Worm (Caenorhabditis elegans) whole organism, young adult: Measurements from ENCODE around the gene C39B10.4.

Experiments
- B0019.2 ChIP-seq: fragments of 200-800 bp; sonication (Bioruptor generic); conservative IDR thresholded peaks from 2 replicates; pipeline ENCODE4 v1.3.6; 2022; ENCODE audit warnings: missing genetic modification reagents, missing genetic modification characterization, missing compliant biosample characterization
- C06A6.2 ChIP-seq: fragments of 200-800 bp; sonication (Bioruptor generic); conservative IDR thresholded peaks from 2 replicates; pipeline ENCODE4 v1.3.6; 2022; ENCODE audit warnings: missing genetic modification characterization, missing compliant biosample characterization
- F10E7.11 ChIP-seq: sonication (generic microtip); optimal IDR thresholded peaks from 2 replicates; lab custom pipeline; 2017; ENCODE audit warnings: mild to moderate bottlenecking, missing genetic modification characterization, moderate library complexity, missing compliant biosample characterization
- F23B12.7 ChIP-seq: sonication (generic microtip); optimal IDR thresholded peaks from 2 replicates; lab custom pipeline; 2017; ENCODE audit warnings: missing genetic modification characterization, mild to moderate bottlenecking, missing compliant biosample characterization, antibody characterized with exemption, moderate library complexity; ENCODE audit not compliant: insufficient read depth
- F49E8.2 ChIP-seq: sonication (generic microtip); optimal IDR thresholded peaks from 3 replicates; lab custom pipeline; 2017; ENCODE audit warnings: missing genetic modification characterization, mild to moderate bottlenecking, missing compliant biosample characterization, antibody characterized with exemption, moderate library complexity; ENCODE audit not compliant: insufficient read depth
- T26A5.8 ChIP-seq: sonication (generic microtip); optimal IDR thresholded peaks from 2 replicates; lab custom pipeline; 2016; ENCODE audit warnings: missing genetic modification characterization, missing compliant biosample characterization
- Y79H2A.3 ChIP-seq: fragments of 200-800 bp; sonication (Bioruptor generic); conservative IDR thresholded peaks from 2 replicates; pipeline ENCODE4 v1.3.6; 2022; ENCODE audit warnings: missing genetic modification reagents, missing genetic modification characterization, missing compliant biosample characterization
- ama-1 ChIP-seq, 3 experiments: fragments of 150-350 bp in 1 of 3; sonication (generic microtip) in 2 of 3; optimal IDR thresholded peaks; 2 replicates each; lab custom pipeline; 2014 to 2018; ENCODE audit warnings: missing biosample characterization in 2 of 3, missing genetic modification characterization in 2 of 3, missing genetic modification reagents in 2 of 3
- athp-1 ChIP-seq: sonication (generic microtip); optimal IDR thresholded peaks from 2 replicates; lab custom pipeline; 2017; ENCODE audit warnings: mild to moderate bottlenecking, missing genetic modification characterization, missing compliant biosample characterization
- attf-6 ChIP-seq: fragments of 200-800 bp; sonication (Bioruptor generic); IDR thresholded peaks from 2 replicates; pipeline ENCODE4 v1.3.6; 2022; ENCODE audit warnings: missing genetic modification reagents, missing genetic modification characterization, missing compliant biosample characterization
- ccch-3 ChIP-seq: fragments of 200-800 bp; sonication (Bioruptor generic); optimal IDR thresholded peaks from 2 replicates; lab custom pipeline; 2018; ENCODE audit warnings: mild to moderate bottlenecking, missing genetic modification characterization, missing compliant biosample characterization
- ceh-100 ChIP-seq: fragments of 200-800 bp; sonication (Bioruptor generic); IDR thresholded peaks from 2 replicates; pipeline ENCODE4 v1.3.6; 2022; ENCODE audit warnings: missing genetic modification reagents, missing genetic modification characterization, missing compliant biosample characterization
- ceh-27 ChIP-seq: fragments of 200-800 bp; sonication (Bioruptor generic); optimal IDR thresholded peaks from 2 replicates; lab custom pipeline; 2018; ENCODE audit warnings: mild to moderate bottlenecking, missing genetic modification characterization, moderate library complexity, missing compliant biosample characterization
- ceh-40 ChIP-seq: fragments of 200-800 bp; sonication (Bioruptor generic); IDR thresholded peaks from 2 replicates; pipeline ENCODE4 v1.3.6; 2022; ENCODE audit warnings: missing genetic modification characterization, missing compliant biosample characterization
- ceh-79 ChIP-seq: sonication (generic microtip); optimal IDR thresholded peaks from 2 replicates; lab custom pipeline; 2017; ENCODE audit warnings: mild to moderate bottlenecking, missing genetic modification characterization, missing compliant biosample characterization
- die-1 ChIP-seq: sonication (generic microtip); optimal IDR thresholded peaks from 2 replicates; lab custom pipeline; 2016; ENCODE audit warnings: missing genotype, mild to moderate bottlenecking, missing genetic modification characterization, missing compliant biosample characterization
- dpff-1 ChIP-seq: sonication (generic microtip); optimal IDR thresholded peaks from 2 replicates; lab custom pipeline; 2017; ENCODE audit warnings: mild to moderate bottlenecking, missing genetic modification characterization, missing compliant biosample characterization
- efl-1 ChIP-seq: fragments of 150-350 bp; optimal IDR thresholded peaks from 2 replicates; lab custom pipeline; 2014; ENCODE audit warnings: missing biosample characterization, missing genetic modification reagents, missing genetic modification characterization
- ekl-4 ChIP-seq: fragments of 200-800 bp; sonication (Bioruptor generic); IDR thresholded peaks from 2 replicates; pipeline ENCODE4 v1.3.6; 2022; ENCODE audit warnings: missing genetic modification reagents, missing genetic modification characterization, missing compliant biosample characterization
- him-1 ChIP-seq: sonication (generic microtip); optimal IDR thresholded peaks from 2 replicates; lab custom pipeline; 2016; ENCODE audit warnings: missing genotype, missing genetic modification reagents, missing genetic modification characterization, missing compliant biosample characterization
- hlh-12 ChIP-seq: sonication (generic microtip); optimal IDR thresholded peaks from 2 replicates; lab custom pipeline; 2016; ENCODE audit warnings: missing genetic modification characterization, missing compliant biosample characterization
- hrde-1 ChIP-seq: sonication (generic microtip); optimal IDR thresholded peaks from 2 replicates; lab custom pipeline; 2016; ENCODE audit warnings: missing genetic modification characterization, mild to moderate bottlenecking, missing compliant biosample characterization, moderate library complexity, missing genotype, missing genetic modification reagents, borderline replicate concordance
- let-526 ChIP-seq: fragments of 200-800 bp; sonication (Bioruptor generic); IDR thresholded peaks from 2 replicates; pipeline ENCODE4 v1.3.6; 2022; ENCODE audit warnings: missing genetic modification reagents, missing genetic modification characterization, missing compliant biosample characterization
- lin-35 ChIP-seq, 3 experiments: fragments of 150-350 bp in 2 of 3; sonication (generic microtip) in 1 of 3; optimal IDR thresholded peaks; 2 replicates each; lab custom pipeline; 2014 to 2018; ENCODE audit warnings: missing biosample characterization in 3 of 3, missing genetic modification characterization in 3 of 3, missing genetic modification reagents in 3 of 3
- lin-40 ChIP-seq: sonication (generic microtip); optimal IDR thresholded peaks from 2 replicates; lab custom pipeline; 2016; ENCODE audit warnings: missing genetic modification characterization, mild to moderate bottlenecking, missing compliant biosample characterization, missing genotype, missing genetic modification reagents
- lin-54 ChIP-seq: fragments of 200-800 bp; sonication (Bioruptor generic); optimal IDR thresholded peaks from 2 replicates; lab custom pipeline; 2018; ENCODE audit warnings: mild to moderate bottlenecking, missing genetic modification characterization, missing compliant biosample characterization
- madf-10 ChIP-seq: sonication (generic microtip); optimal IDR thresholded peaks from 2 replicates; lab custom pipeline; 2016; ENCODE audit warnings: mild to moderate bottlenecking, missing genetic modification characterization, missing compliant biosample characterization
- madf-8 ChIP-seq: fragments of 200-800 bp; sonication (Bioruptor generic); conservative IDR thresholded peaks from 2 replicates; pipeline ENCODE4 v1.3.6; 2022; ENCODE audit warnings: missing genetic modification reagents, missing genetic modification characterization, missing compliant biosample characterization
- mcd-1 ChIP-seq: fragments of 200-800 bp; sonication (Bioruptor generic); IDR thresholded peaks from 2 replicates; pipeline ENCODE4 v1.3.6; 2022; ENCODE audit warnings: missing genetic modification reagents, missing genetic modification characterization, missing compliant biosample characterization
- mes-4 ChIP-seq: sonication (generic microtip); optimal IDR thresholded peaks from 2 replicates; lab custom pipeline; 2016; ENCODE audit warnings: missing genotype, missing genetic modification characterization, missing compliant biosample characterization
- nhr-80 ChIP-seq: sonication (generic microtip); optimal IDR thresholded peaks from 2 replicates; lab custom pipeline; 2016; ENCODE audit warnings: missing genetic modification characterization, missing compliant biosample characterization
- rcor-1 ChIP-seq: fragments of 200-800 bp; sonication (Bioruptor generic); IDR thresholded peaks from 2 replicates; pipeline ENCODE4 v1.3.6; 2022; ENCODE audit warnings: missing genetic modification reagents, missing genetic modification characterization, missing compliant biosample characterization
- rec-8 ChIP-seq, 2 experiments: sonication (generic microtip); optimal IDR thresholded peaks; 2 replicates each; lab custom pipeline; 2016; ENCODE audit warnings: mild to moderate bottlenecking in 2 of 2, missing genetic modification characterization in 2 of 2, missing genetic modification reagents in 2 of 2, missing genotype in 2 of 2, missing biosample characterization in 1 of 2, missing compliant biosample characterization in 1 of 2, moderate library complexity in 1 of 2
- repo-1 ChIP-seq: sonication (generic microtip); optimal IDR thresholded peaks from 2 replicates; lab custom pipeline; 2017; ENCODE audit warnings: mild to moderate bottlenecking, missing genetic modification characterization, missing compliant biosample characterization
- snpc-4 ChIP-seq, 5 experiments: fragments of 150-350 bp in 1 of 5; sonication (generic microtip) in 4 of 5; optimal IDR thresholded peaks; 2 replicates each; lab custom pipeline; 2014 to 2018; ENCODE audit warnings: missing genetic modification characterization in 5 of 5, missing biosample characterization in 3 of 5, antibody characterized with exemption in 2 of 5, mild to moderate bottlenecking in 2 of 5, missing compliant biosample characterization in 2 of 5, missing genotype in 2 of 5, moderate library complexity in 2 of 5, missing genetic modification reagents in 1 of 5
- sptf-2 ChIP-seq: fragments of 200-800 bp; sonication (Bioruptor generic); optimal IDR thresholded peaks from 2 replicates; lab custom pipeline; 2018; ENCODE audit warnings: mild to moderate bottlenecking, missing genetic modification characterization, missing compliant biosample characterization
- tlf-1 ChIP-seq: fragments of 200-800 bp; sonication (Bioruptor generic); optimal IDR thresholded peaks from 2 replicates; lab custom pipeline; 2018; ENCODE audit warnings: mild to moderate bottlenecking, missing genetic modification characterization, missing compliant biosample characterization
- unc-62 ChIP-seq: fragments of 150-350 bp; optimal IDR thresholded peaks from 2 replicates; lab custom pipeline; 2014; ENCODE audit warnings: missing biosample characterization, missing genetic modification reagents, missing genetic modification characterization
- zfh-2 ChIP-seq: fragments of 200-800 bp; sonication (Bioruptor generic); conservative IDR thresholded peaks from 2 replicates; pipeline ENCODE4 v1.3.6; 2022; ENCODE audit warnings: missing genetic modification reagents, missing genetic modification characterization, missing compliant biosample characterization
- ztf-22 ChIP-seq: fragments of 200-800 bp; sonication (Bioruptor generic); optimal IDR thresholded peaks from 2 replicates; lab custom pipeline; 2018; ENCODE audit warnings: mild to moderate bottlenecking, missing genetic modification characterization, moderate library complexity, missing compliant biosample characterization
- ztf-28 ChIP-seq: fragments of 200-800 bp; sonication (Bioruptor generic); IDR thresholded peaks from 2 replicates; pipeline ENCODE4 v1.3.6; 2022; ENCODE audit warnings: missing genetic modification reagents, missing genetic modification characterization, missing compliant biosample characterization

C39B10.4 gene

DNA sequence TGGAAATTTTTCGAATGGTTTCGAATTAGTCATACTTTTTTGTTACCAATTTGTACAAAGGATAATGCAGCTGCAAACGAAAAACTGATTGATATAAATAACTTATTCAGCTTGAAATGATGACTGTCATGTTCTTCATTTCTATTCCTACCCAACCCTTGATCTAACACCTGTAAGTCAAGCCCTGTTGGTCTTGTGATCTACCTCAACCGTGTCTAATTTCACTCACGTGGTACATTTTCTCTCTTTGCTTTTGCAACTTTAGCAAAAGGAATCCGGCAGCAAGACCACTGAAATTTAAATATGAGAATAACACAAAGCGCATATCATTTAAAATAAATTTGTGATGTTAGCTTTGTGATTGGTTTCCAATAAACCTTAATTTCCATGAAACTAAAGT lies 40.8 kb upstream of the C39B10.4 start:
- TF ChIP-seq lin-54 (GFP tag; lab: Kevin White, UChicago) (no peak), T26A5.8 (tag; lab: Kevin White, UChicago) (no peak), athp-1 (tag; lab: Kevin White, UChicago) (no peak), ama-1 (optimal IDR thresholded peaks at IDR 0.05; lab: Kevin White, UChicago) (no peak), ama-1 (GFP tag; optimal IDR thresholded peaks at IDR 0.05; lab: Kevin White, UChicago) (no peak), efl-1 (GFP tag; lab: Kevin White, UChicago) (no peak), sptf-2 (GFP tag; lab: Kevin White, UChicago) (no peak), ceh-27 (GFP tag; lab: Kevin White, UChicago) (no peak), hlh-12 (tag; lab: Kevin White, UChicago) (no peak), C06A6.2 (GFP tag; lab: Robert Waterston, UW) (no peak), unc-62 (GFP tag; lab: Kevin White, UChicago) (no peak), ekl-4 (GFP tag; lab: Robert Waterston, UW) (no peak), zfh-2 (GFP tag; lab: Robert Waterston, UW) (no peak), rec-8 (tag; optimal IDR thresholded peaks at IDR 0.05; lab: Kevin White, UChicago) (no peak), madf-10 (no peak), repo-1 (no peak), B0019.2 (GFP tag; lab: Robert Waterston, UW) (no peak), ceh-100 (no peak), attf-6 (no peak), nhr-80 (no peak)

DNA sequence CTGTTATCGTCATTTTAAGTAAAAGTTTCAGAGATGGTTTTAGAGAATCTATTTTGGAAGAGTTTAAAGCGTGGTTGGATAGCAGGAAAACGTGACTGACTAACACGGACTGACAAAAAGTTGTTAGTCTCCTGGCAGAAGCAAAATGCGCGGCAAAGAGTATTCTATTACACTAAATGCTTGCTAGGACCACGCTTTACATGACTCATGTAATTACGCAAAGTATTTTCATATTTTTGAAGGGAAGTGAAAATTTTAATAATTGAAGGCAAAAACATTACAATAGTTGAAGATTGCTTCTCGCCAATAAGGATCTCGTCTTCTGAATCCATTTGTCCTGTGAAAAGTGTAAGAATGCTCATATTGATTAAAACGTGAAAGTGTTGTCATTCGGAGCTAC lies 38.6 kb upstream of the C39B10.4 start, which contains the start of gene gur-3:
gur-3 (minus strand) TSS at position 101 of the 400 bp plus-strand sequence.
- TF ChIP-seq rec-8 (tag; optimal IDR thresholded peaks at IDR 0.05; lab: Kevin White, UChicago) (no peak), let-526 (GFP tag; lab: Robert Waterston, UW) (no peak), ceh-79 (no peak), snpc-4 (GFP tag; optimal IDR thresholded peaks at IDR 0.05; lab: Kevin White, UChicago) (no peak), snpc-4 (tag; optimal IDR thresholded peaks at IDR 0.05; lab: Kevin White, UChicago) (no peak), ceh-40 (no peak), athp-1 (tag; lab: Kevin White, UChicago) (no peak)

DNA sequence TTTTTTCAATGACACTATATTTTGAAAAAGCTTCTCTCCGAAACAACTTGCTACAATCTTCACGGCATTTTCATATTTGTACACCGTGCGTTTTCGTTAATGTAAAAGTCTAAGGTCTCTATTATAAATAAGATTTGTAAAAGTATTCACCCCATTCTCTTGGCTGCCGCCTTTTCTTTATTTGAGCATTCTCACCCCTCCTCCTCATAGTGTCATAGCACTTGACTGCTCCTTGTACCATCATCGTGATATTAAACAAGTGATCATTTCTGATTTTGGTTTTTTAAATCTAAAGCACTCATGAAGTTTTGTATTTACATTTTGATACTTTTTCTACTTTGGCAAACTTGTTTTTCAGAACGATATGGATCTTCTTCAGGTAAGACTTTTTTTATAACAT lies 38.0 kb upstream of the C39B10.4 start, which contains the start of gene ZC504.1:
ZC504.1 (plus strand) TSS at position 301 of the 400 bp plus-strand sequence.
- TF ChIP-seq hrde-1 (no peak), die-1 (tag; lab: Kevin White, UChicago) (no peak)

DNA sequence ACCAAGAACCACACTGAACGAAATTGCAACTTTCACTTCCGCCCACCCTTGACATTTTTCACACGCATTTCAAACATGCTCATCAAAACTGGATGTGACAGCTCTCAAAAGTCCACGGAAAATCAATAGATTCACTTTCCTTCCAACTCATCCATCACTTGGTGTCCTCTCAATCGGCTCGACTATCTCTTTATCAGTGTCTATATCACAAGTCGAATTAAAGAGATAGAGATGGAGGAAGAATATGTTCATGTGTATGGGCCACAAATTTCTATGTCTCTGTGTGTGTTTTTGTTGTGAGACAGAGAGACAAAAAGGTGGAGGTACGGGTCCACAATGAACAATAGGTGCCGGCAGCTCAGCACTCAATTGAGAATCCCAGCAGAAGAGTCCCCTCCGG lies 34.3 kb upstream of the C39B10.4 start:
- TF ChIP-seq mcd-1 (GFP tag; lab: Robert Waterston, UW), result no peak
- TF ChIP-seq ztf-22 (GFP tag; lab: Kevin White, UChicago), result no peak
- no peak for TF ChIP-seq madf-10
- no peak for TF ChIP-seq him-1 (tag; lab: Kevin White, UChicago)
- TF ChIP-seq ztf-28, result no peak
- TF ChIP-seq mes-4 (tag; lab: Kevin White, UChicago), result no peak
- no peak for TF ChIP-seq F10E7.11 (tag; lab: Kevin White, UChicago)
- no peak for TF ChIP-seq rcor-1
- TF ChIP-seq F23B12.7 (tag; lab: Kevin White, UChicago), result no peak
- no peak for TF ChIP-seq efl-1 (GFP tag; lab: Kevin White, UChicago)
- no peak for TF ChIP-seq tlf-1 (GFP tag; lab: Kevin White, UChicago)
- no peak for TF ChIP-seq ccch-3
- TF ChIP-seq F49E8.2 (tag; lab: Kevin White, UChicago), result no peak
- no peak for TF ChIP-seq dpff-1
- no peak for TF ChIP-seq Y79H2A.3 (GFP tag; lab: Robert Waterston, UW)
- TF ChIP-seq lin-40 (tag; lab: Kevin White, UChicago), result no peak
- TF ChIP-seq rec-8 (tag; optimal IDR thresholded peaks at IDR 0.05; lab: Kevin White, UChicago), result no peak
- no peak for TF ChIP-seq madf-8 (GFP tag; lab: Robert Waterston, UW)
- TF ChIP-seq unc-62 (GFP tag; lab: Kevin White, UChicago), result no peak
- no peak for TF ChIP-seq lin-35 (GFP tag; optimal IDR thresholded peaks at IDR 0.05; lab: Kevin White, UChicago)
